Fruit fly (Drosophila melanogaster): Measurements from ENCODE around the gene ATPsynCF6.

Gene ATPsynCF6

DNA sequence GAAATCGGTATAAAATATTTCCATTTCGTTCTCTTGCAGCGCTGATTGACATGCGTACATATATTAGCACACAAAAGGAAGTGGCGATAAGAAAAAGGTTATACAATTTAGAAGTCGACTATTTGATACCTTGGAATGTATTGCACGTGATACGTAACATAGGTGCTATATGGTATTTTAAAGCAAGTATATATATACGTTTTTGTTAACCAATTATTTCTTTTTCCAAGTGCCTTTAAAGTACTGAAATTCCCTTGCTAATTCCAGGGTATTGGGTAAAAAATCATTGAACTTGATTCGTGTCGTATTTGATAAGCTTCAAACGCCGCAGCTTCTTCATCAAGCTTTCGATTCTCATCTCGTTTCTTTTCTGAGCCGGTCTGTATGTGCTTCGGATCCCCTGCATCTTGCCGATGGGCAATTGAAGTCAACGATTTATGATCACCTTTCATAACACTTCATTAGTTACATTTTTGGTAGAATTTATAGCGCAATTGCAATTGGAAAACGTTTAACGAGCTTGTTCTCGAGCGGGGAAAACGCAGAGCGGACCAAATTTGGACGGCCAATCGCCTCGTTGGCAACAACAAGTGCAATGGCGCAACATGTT lies 7.8 kb upstream of the ATPsynCF6 start, which contains the start of gene CG4408 (continued):
- TF ChIP-seq bbx (GFP tag; IDR thresholded peaks at IDR 0.05; ENCODE audit: partially characterized antibody) (no peak), CG17361 (GFP tag; IDR thresholded peaks at IDR 0.05) (0 out of 3 replicates have a peak, but pooled peaks have one; percentile 22), hkb (optimal IDR thresholded peaks at IDR 0.05) (no peak), hkb (GFP tag; IDR thresholded peaks at IDR 0.05) (peak; percentile 55; the same call in 1 of the 2 replicates), CG10979 (tag; optimal IDR thresholded peaks at IDR 0.05) (peak; percentile 20), Dek (tag; optimal IDR thresholded peaks at IDR 0.05) (peak; percentile 14), nmo (GFP tag; optimal IDR thresholded peaks at IDR 0.05) (peak; percentile 34), toy (GFP tag; IDR thresholded peaks at IDR 0.05) (no peak), dm (GFP tag; optimal IDR thresholded peaks at IDR 0.05) (no peak), CG15269 (tag; optimal IDR thresholded peaks at IDR 0.05) (peak; percentile 40), unpg (GFP tag; optimal IDR thresholded peaks at IDR 0.05) (peak; percentile 26), Bdp1 (GFP tag; optimal IDR thresholded peaks at IDR 0.05) (no peak), nom (GFP tag; optimal IDR thresholded peaks at IDR 0.05) (no peak), Poxn (GFP tag; IDR thresholded peaks at IDR 0.05) (no peak), CG4424 (GFP tag; optimal IDR thresholded peaks at IDR 0.05) (peak; percentile 16), ind (GFP tag; optimal IDR thresholded peaks at IDR 0.05) (peak; percentile 46), zf30C (GFP tag; optimal IDR thresholded peaks at IDR 0.05) (no peak), lilli (GFP tag; optimal IDR thresholded peaks at IDR 0.05) (peak; percentile 58), CG18262 (tag; optimal IDR thresholded peaks at IDR 0.05) (peak; percentile 24), CG3847 (GFP tag; IDR thresholded peaks at IDR 0.05) (peak; percentile 35; the same call in 1 of the 2 replicates), pan (optimal IDR thresholded peaks at IDR 0.05) (no peak), pan (GFP tag; optimal IDR thresholded peaks at IDR 0.05 in 1 of 2, IDR thresholded peaks at IDR 0.05 in 1 of 2) (peak in 1 of 2 experiments; percentile 52), ac (GFP tag; optimal IDR thresholded peaks at IDR 0.05) (no peak), CG9727 (GFP tag; optimal IDR thresholded peaks at IDR 0.05) (peak; percentile 36), CG12744 (GFP tag; optimal IDR thresholded peaks at IDR 0.05) (no peak), fd96Cb (tag; optimal IDR thresholded peaks at IDR 0.05) (peak; percentile 48), CG1792 (GFP tag; optimal IDR thresholded peaks at IDR 0.05) (peak; percentile 4), CG12391 (tag; optimal IDR thresholded peaks at IDR 0.05) (peak; percentile 10), CG2120 (GFP tag; optimal IDR thresholded peaks at IDR 0.05) (peak; percentile 72), sens (GFP tag) (peak; percentile 79), CG12104 (GFP tag; optimal IDR thresholded peaks at IDR 0.05) (no peak), CTCF (GFP tag; optimal IDR thresholded peaks at IDR 0.05) (no peak), Neu2 (GFP tag; optimal IDR thresholded peaks at IDR 0.05; ENCODE audit: borderline replicate concordance) (no peak), CG14860 (GFP tag; IDR thresholded peaks at IDR 0.05; ENCODE audit: partially characterized antibody) (no peak), sim (GFP tag; IDR thresholded peaks at IDR 0.05) (no peak), gsb-n (tag; optimal IDR thresholded peaks at IDR 0.05) (no peak), caup (GFP tag; optimal IDR thresholded peaks at IDR 0.05; ENCODE audit: severe bottlenecking) (peak; percentile 13), NfI (GFP tag; optimal IDR thresholded peaks at IDR 0.05) (no peak), HLH4C (GFP tag; IDR thresholded peaks at IDR 0.05; ENCODE audit: partially characterized antibody) (no peak), CG6689 (GFP tag; IDR thresholded peaks at IDR 0.05) (no peak; the same call in 1 of the 2 replicates), CG17359 (tag; optimal IDR thresholded peaks at IDR 0.05) (peak; percentile 51), lola (GFP tag; optimal IDR thresholded peaks at IDR 0.05) (no peak), CG30020 (tag; optimal IDR thresholded peaks at IDR 0.05) (no peak), CG18764 (GFP tag; optimal IDR thresholded peaks at IDR 0.05) (no peak), al (GFP tag; IDR thresholded peaks at IDR 0.05) (peak; percentile 18; the same call in 1 of the 2 replicates), CG13287 (GFP tag; IDR thresholded peaks at IDR 0.05; ENCODE audit: partially characterized antibody) (no peak), CG11560 (tag; IDR thresholded peaks at IDR 0.05) (0 out of 3 replicates have a peak, but pooled peaks have one; percentile 32), H15 (GFP tag; IDR thresholded peaks at IDR 0.05) (0 out of 3 replicates have a peak, but pooled peaks have one; percentile 34), Gug (GFP tag; IDR thresholded peaks at IDR 0.05) (no peak), tgo (GFP tag; IDR thresholded peaks at IDR 0.05) (peak; percentile 49)

Data from whole organism, embryonic.